Fruit fly (Drosophila melanogaster) whole organism, pupa: ENCODE measurements around the gene CaMKII.

ENCODE experiments used
- CG10348 ChIP-seq: fragments of 200-800 bp; sonication (Bioruptor generic); IDR thresholded peaks from 2 replicates; pipeline ENCODE4 v1.3.6; 2022; ENCODE audit warnings: missing biosample characterization, missing genetic modification characterization
- CG12605 ChIP-seq: fragments of 200-800 bp; sonication (Bioruptor generic); IDR thresholded peaks from 2 replicates; pipeline ENCODE4 v1.3.6; 2022; ENCODE audit warnings: missing biosample characterization, missing genetic modification characterization
- CG13204 ChIP-seq: fragments of 200-800 bp; sonication (Bioruptor generic); optimal IDR thresholded peaks from 2 replicates; lab custom pipeline; 2018; ENCODE audit warnings: missing biosample characterization, mild to moderate bottlenecking, missing genetic modification characterization, moderate library complexity
- CG14655 ChIP-seq: fragments of 200-800 bp; sonication (Bioruptor generic); optimal IDR thresholded peaks from 3 replicates; lab custom pipeline; 2017; ENCODE audit warnings: mild to moderate bottlenecking, missing biosample characterization, missing genetic modification reagents, missing genetic modification characterization
- CG15710 ChIP-seq: fragments of 200-800 bp; sonication (Bioruptor generic); optimal IDR thresholded peaks from 2 replicates; lab custom pipeline; 2018; ENCODE audit warnings: missing biosample characterization, mild to moderate bottlenecking, missing genetic modification characterization, moderate library complexity
- CG17806 ChIP-seq: fragments of 200-800 bp; sonication (Bioruptor generic); optimal IDR thresholded peaks from 2 replicates; lab custom pipeline; 2018; ENCODE audit warnings: missing biosample characterization, mild to moderate bottlenecking, missing genetic modification characterization, moderate library complexity
- CG32121 ChIP-seq: fragments of 200-800 bp; sonication (Bioruptor generic); IDR thresholded peaks from 2 replicates; pipeline ENCODE4 v1.3.6; 2022; ENCODE audit warnings: missing biosample characterization, missing genetic modification characterization
- CG34367 ChIP-seq: fragments of 200-800 bp; sonication (Bioruptor generic); optimal IDR thresholded peaks from 2 replicates; lab custom pipeline; 2018; ENCODE audit warnings: missing biosample characterization, mild to moderate bottlenecking, missing genetic modification characterization
- CG4496 ChIP-seq: fragments of 200-800 bp; sonication (Bioruptor generic); IDR thresholded peaks from 3 replicates; pipeline ENCODE4 v1.3.6; 2022; ENCODE audit warnings: missing biosample characterization, missing genetic modification characterization
- CG8159 ChIP-seq: fragments of 200-800 bp; sonication (Bioruptor generic); optimal IDR thresholded peaks from 3 replicates; lab custom pipeline; 2018; ENCODE audit warnings: missing biosample characterization, mild to moderate bottlenecking, missing genetic modification characterization, moderate library complexity
- CG8301 ChIP-seq: fragments of 200-800 bp; sonication (Bioruptor generic); optimal IDR thresholded peaks from 2 replicates; lab custom pipeline; 2018; ENCODE audit warnings: missing biosample characterization, mild to moderate bottlenecking, missing genetic modification characterization
- CG9948 ChIP-seq: fragments of 200-800 bp; sonication (Bioruptor generic); optimal IDR thresholded peaks from 2 replicates; lab custom pipeline; 2018; ENCODE audit warnings: missing biosample characterization, mild to moderate bottlenecking, missing genetic modification characterization, moderate library complexity
- D1 ChIP-seq: fragments of 200-800 bp; sonication (Bioruptor generic); optimal IDR thresholded peaks from 2 replicates; lab custom pipeline; 2018; ENCODE audit warnings: missing biosample characterization, mild to moderate bottlenecking, missing genetic modification characterization, moderate library complexity
- EcR ChIP-seq: fragments of 200-800 bp; sonication (Bioruptor generic); optimal IDR thresholded peaks from 3 replicates; lab custom pipeline; 2019; ENCODE audit warnings: missing biosample characterization, missing genetic modification characterization, mild to moderate bottlenecking, moderate library complexity, missing genetic modification reagents
- Ets98B ChIP-seq: fragments of 200-800 bp; sonication (Bioruptor generic); IDR thresholded peaks from 2 replicates; pipeline ENCODE4 v1.3.6; 2022; ENCODE audit warnings: missing biosample characterization, missing genetic modification characterization
- Pif1A ChIP-seq: fragments of 200-800 bp; sonication (Bioruptor generic); optimal IDR thresholded peaks from 3 replicates; lab custom pipeline; 2016; ENCODE audit warnings: missing biosample characterization, missing genetic modification characterization
- Pif1B ChIP-seq: fragments of 200-800 bp; sonication (Bioruptor generic); optimal IDR thresholded peaks from 3 replicates; lab custom pipeline; 2016; ENCODE audit warnings: missing biosample characterization, missing genetic modification characterization
- Snoo ChIP-seq: fragments of 200-800 bp; sonication (Bioruptor generic); optimal IDR thresholded peaks from 3 replicates; lab custom pipeline; 2017; ENCODE audit warnings: missing biosample characterization, mild to moderate bottlenecking, missing genetic modification characterization, inconsistent platforms
- fd96Ca ChIP-seq: fragments of 200-800 bp; sonication (Bioruptor generic); IDR thresholded peaks from 3 replicates; pipeline ENCODE4 v1.3.6; 2022; ENCODE audit warnings: missing biosample characterization, missing genetic modification characterization
- gl ChIP-seq: fragments of 200-800 bp; sonication (Bioruptor generic); optimal IDR thresholded peaks from 2 replicates; lab custom pipeline; 2018; ENCODE audit warnings: missing biosample characterization, mild to moderate bottlenecking, missing genetic modification characterization
- rn ChIP-seq: fragments of 200-800 bp; sonication (Bioruptor generic); IDR thresholded peaks from 2 replicates; pipeline ENCODE4 v1.3.6; 2022; ENCODE audit warnings: missing biosample characterization, missing genetic modification characterization

CaMKII gene

dm6 chr4:1050422-1050821, 3.1 kb downstream of the CaMKII start:
- no peak for TF ChIP-seq CG14655 (GFP tag; lab: Kevin White, UChicago)
- no peak for TF ChIP-seq CG4496
- TF ChIP-seq CG12605: no peak
- no peak for TF ChIP-seq CG8159
- no peak for TF ChIP-seq CG10348 (GFP tag; lab: Robert Waterston, UW)
- TF ChIP-seq rn (GFP tag; lab: Robert Waterston, UW): no peak
- no peak for TF ChIP-seq CG34367 (tag; lab: Kevin White, UChicago)
- no peak for TF ChIP-seq CG32121 (GFP tag; lab: Robert Waterston, UW)
- TF ChIP-seq Pif1B (GFP tag; lab: Kevin White, UChicago): no peak
- TF ChIP-seq CG13204 (GFP tag; lab: Kevin White, UChicago): no peak
- TF ChIP-seq D1 (tag; lab: Kevin White, UChicago): no peak
- TF ChIP-seq EcR (GFP tag; lab: Kevin White, UChicago): no peak
- TF ChIP-seq Snoo (tag; lab: Kevin White, UChicago): no peak

dm6 chr4:1032610-1033297, 20.7 kb downstream of the CaMKII start:
- no peak for TF ChIP-seq CG17806
- no peak for TF ChIP-seq EcR (GFP tag; lab: Kevin White, UChicago)
- TF ChIP-seq gl (tag; lab: Kevin White, UChicago): no peak
- TF ChIP-seq Snoo (tag; lab: Kevin White, UChicago): no peak
- TF ChIP-seq CG8301 (tag; lab: Kevin White, UChicago): no peak
- TF ChIP-seq CG10348 (GFP tag; lab: Robert Waterston, UW): no peak
- no peak for TF ChIP-seq CG32121 (GFP tag; lab: Robert Waterston, UW)
- no peak for TF ChIP-seq CG8159
- TF ChIP-seq Ets98B (GFP tag; lab: Robert Waterston, UW): no peak
- no peak for TF ChIP-seq Pif1B (GFP tag; lab: Kevin White, UChicago)
- TF ChIP-seq CG14655 (GFP tag; lab: Kevin White, UChicago): no peak
- TF ChIP-seq fd96Ca (GFP tag; lab: Robert Waterston, UW): no peak
- no peak for TF ChIP-seq CG12605
- TF ChIP-seq CG34367 (tag; lab: Kevin White, UChicago): no peak
- TF ChIP-seq, all 21 proteins: peak for 0

dm6 chr4:1031687-1032140, 21.8 kb downstream of the CaMKII start, which contains the start of gene CG11076:
TSS of gene CG11076 (minus strand) at chr4:1031757.
- TF ChIP-seq CG8159: no peak
- no peak for TF ChIP-seq CG8301 (tag; lab: Kevin White, UChicago)
- no peak for TF ChIP-seq CG17806
- TF ChIP-seq CG4496: no peak
- TF ChIP-seq CG34367 (tag; lab: Kevin White, UChicago): no peak
- no peak for TF ChIP-seq CG12605
- no peak for TF ChIP-seq CG10348 (GFP tag; lab: Robert Waterston, UW)
- TF ChIP-seq Pif1B (GFP tag; lab: Kevin White, UChicago): peak; percentile 28
- no peak for TF ChIP-seq CG13204 (GFP tag; lab: Kevin White, UChicago)
- TF ChIP-seq Snoo (tag; lab: Kevin White, UChicago): peak; percentile 2
- TF ChIP-seq CG14655 (GFP tag; lab: Kevin White, UChicago): no peak
- TF ChIP-seq rn (GFP tag; lab: Robert Waterston, UW): no peak
- TF ChIP-seq Pif1A (GFP tag; lab: Kevin White, UChicago): peak; percentile 30
- TF ChIP-seq fd96Ca (GFP tag; lab: Robert Waterston, UW): no peak
- TF ChIP-seq Ets98B (GFP tag; lab: Robert Waterston, UW): no peak
- TF ChIP-seq CG9948: no peak
- TF ChIP-seq EcR (GFP tag; lab: Kevin White, UChicago): no peak
- TF ChIP-seq CG15710 (tag; lab: Kevin White, UChicago): no peak
- TF ChIP-seq gl (tag; lab: Kevin White, UChicago): no peak
- TF ChIP-seq D1 (tag; lab: Kevin White, UChicago): peak; percentile 81
- no peak for TF ChIP-seq CG32121 (GFP tag; lab: Robert Waterston, UW)

DNA sequence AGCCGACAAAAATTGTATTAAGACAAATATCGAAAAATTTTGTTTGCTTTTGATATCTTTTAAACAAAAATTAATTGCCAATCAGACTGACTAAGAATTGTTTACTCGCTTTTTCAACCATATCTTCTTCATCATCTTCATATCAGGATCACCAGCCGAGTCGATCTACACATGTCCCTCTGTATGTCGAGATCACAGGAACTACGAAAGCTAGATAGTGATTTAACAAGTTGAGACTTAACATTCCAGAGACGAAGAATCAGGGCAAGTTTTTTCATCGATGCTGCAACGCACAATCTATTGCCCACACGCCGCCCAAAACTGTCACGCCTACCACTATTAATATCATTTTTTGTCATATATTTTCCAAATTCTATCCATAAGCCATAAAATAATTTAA, 22.4 kb downstream of the CaMKII start, which contains the start of gene ATPsynbeta:
TSS of gene ATPsynbeta (plus strand) at position 348 of the 400 bp plus-strand sequence.
- TF ChIP-seq Pif1B (GFP tag; lab: Kevin White, UChicago): no peak
- no peak for TF ChIP-seq CG32121 (GFP tag; lab: Robert Waterston, UW)
- no peak for TF ChIP-seq fd96Ca (GFP tag; lab: Robert Waterston, UW)
- no peak for TF ChIP-seq CG34367 (tag; lab: Kevin White, UChicago)
- TF ChIP-seq CG8301 (tag; lab: Kevin White, UChicago): no peak
- TF ChIP-seq gl (tag; lab: Kevin White, UChicago): no peak
- no peak for TF ChIP-seq Ets98B (GFP tag; lab: Robert Waterston, UW)
- no peak for TF ChIP-seq CG17806
- no peak for TF ChIP-seq CG10348 (GFP tag; lab: Robert Waterston, UW)
- no peak for TF ChIP-seq CG12605
- no peak for TF ChIP-seq Pif1A (GFP tag; lab: Kevin White, UChicago)
- TF ChIP-seq D1 (tag; lab: Kevin White, UChicago): no peak
- no peak for TF ChIP-seq CG4496
- TF ChIP-seq CG15710 (tag; lab: Kevin White, UChicago): no peak
- no peak for TF ChIP-seq EcR (GFP tag; lab: Kevin White, UChicago)
- TF ChIP-seq Snoo (tag; lab: Kevin White, UChicago): no peak
- no peak for TF ChIP-seq CG8159
- TF ChIP-seq CG13204 (GFP tag; lab: Kevin White, UChicago): no peak
- TF ChIP-seq CG9948: no peak

- TF ChIP-seq rn (GFP tag; lab: Robert Waterston, UW) (no peak), CG12605 (no peak), CG13204 (GFP tag; lab: Kevin White, UChicago) (no peak), CG32121 (GFP tag; lab: Robert Waterston, UW) (no peak), CG8159 (peak; percentile 9), CG15710 (tag; lab: Kevin White, UChicago) (peak; percentile 18), CG17806 (no peak), CG8301 (tag; lab: Kevin White, UChicago) (no peak), CG9948 (peak; percentile 18), gl (tag; lab: Kevin White, UChicago) (no peak)
These were observed 22.8 kb downstream of the CaMKII start for dm6 chr4:1030692-1031110.
